Worm (Caenorhabditis elegans) whole organism, young adult: Measurements from ENCODE around the gene B0024.11.

Source experiments
- B0019.2 ChIP-seq: fragments of 200-800 bp; sonication (Bioruptor generic); conservative IDR thresholded peaks from 2 replicates; pipeline ENCODE4 v1.3.6; 2022; ENCODE audit warnings: missing genetic modification reagents, missing genetic modification characterization, missing compliant biosample characterization
- F10E7.11 ChIP-seq: sonication (generic microtip); optimal IDR thresholded peaks from 2 replicates; lab custom pipeline; 2017; ENCODE audit warnings: mild to moderate bottlenecking, missing genetic modification characterization, moderate library complexity, missing compliant biosample characterization
- ceh-79 ChIP-seq: sonication (generic microtip); optimal IDR thresholded peaks from 2 replicates; lab custom pipeline; 2017; ENCODE audit warnings: mild to moderate bottlenecking, missing genetic modification characterization, missing compliant biosample characterization
- egl-44 ChIP-seq: fragments of 200-800 bp; sonication (Bioruptor generic); IDR thresholded peaks from 2 replicates; pipeline ENCODE4 v1.3.6; 2022; ENCODE audit warnings: missing genetic modification reagents, missing genetic modification characterization, missing compliant biosample characterization
- ekl-4 ChIP-seq: fragments of 200-800 bp; sonication (Bioruptor generic); IDR thresholded peaks from 2 replicates; pipeline ENCODE4 v1.3.6; 2022; ENCODE audit warnings: missing genetic modification reagents, missing genetic modification characterization, missing compliant biosample characterization
- hlh-26 ChIP-seq: fragments of 200-800 bp; sonication (Bioruptor generic); conservative IDR thresholded peaks from 2 replicates; pipeline ENCODE4 v1.3.6; 2022; ENCODE audit warnings: missing genetic modification reagents, missing genetic modification characterization, missing compliant biosample characterization
- hrde-1 ChIP-seq: sonication (generic microtip); optimal IDR thresholded peaks from 2 replicates; lab custom pipeline; 2016; ENCODE audit warnings: missing genetic modification characterization, mild to moderate bottlenecking, missing compliant biosample characterization, moderate library complexity, missing genotype, missing genetic modification reagents, borderline replicate concordance
- let-607 ChIP-seq, 2 experiments: fragments of 200-800 bp in 1 of 2; sonication (Bioruptor generic) in 1 of 2; sonication (generic microtip) in 1 of 2; optimal IDR thresholded peaks; 2 replicates each; lab custom pipeline; 2016 to 2018; ENCODE audit warnings: mild to moderate bottlenecking in 2 of 2, missing compliant biosample characterization in 2 of 2, missing genetic modification characterization in 2 of 2, moderate library complexity in 2 of 2, missing genotype in 1 of 2
- lin-35 ChIP-seq, 3 experiments: fragments of 150-350 bp in 2 of 3; sonication (generic microtip) in 1 of 3; optimal IDR thresholded peaks; 2 replicates each; lab custom pipeline; 2014 to 2018; ENCODE audit warnings: missing biosample characterization in 3 of 3, missing genetic modification characterization in 3 of 3, missing genetic modification reagents in 3 of 3
- lin-40 ChIP-seq: sonication (generic microtip); optimal IDR thresholded peaks from 2 replicates; lab custom pipeline; 2016; ENCODE audit warnings: missing genetic modification characterization, mild to moderate bottlenecking, missing compliant biosample characterization, missing genotype, missing genetic modification reagents
- lin-54 ChIP-seq: fragments of 200-800 bp; sonication (Bioruptor generic); optimal IDR thresholded peaks from 2 replicates; lab custom pipeline; 2018; ENCODE audit warnings: mild to moderate bottlenecking, missing genetic modification characterization, missing compliant biosample characterization
- nfya-1 ChIP-seq: sonication (generic microtip); optimal IDR thresholded peaks from 2 replicates; lab custom pipeline; 2017; ENCODE audit warnings: antibody characterized with exemption, missing compliant biosample characterization, missing genetic modification characterization, borderline replicate concordance; ENCODE audit not compliant: insufficient read depth
- unc-62 ChIP-seq: fragments of 150-350 bp; optimal IDR thresholded peaks from 2 replicates; lab custom pipeline; 2014; ENCODE audit warnings: missing biosample characterization, missing genetic modification reagents, missing genetic modification characterization

DNA sequence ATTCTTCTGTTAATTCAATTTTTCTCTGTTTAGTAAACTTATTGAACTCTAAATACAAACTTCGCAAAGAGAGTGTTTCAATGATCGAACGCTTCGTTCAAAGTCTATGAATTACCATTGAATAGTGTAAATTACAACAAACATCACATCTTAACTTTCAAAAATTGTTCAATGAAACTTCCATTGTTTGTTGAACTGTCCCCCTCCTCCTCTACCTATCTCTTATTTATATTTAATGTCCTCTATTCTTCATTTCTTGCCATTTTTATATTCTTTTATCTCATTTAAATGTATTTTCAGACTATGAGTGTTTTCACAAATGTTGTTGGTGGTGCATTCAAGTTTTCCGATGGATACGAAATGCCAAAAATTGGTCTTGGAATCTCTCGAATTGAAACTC lies 19.9 kb upstream of the B0024.11 start, which contains the start of gene K07C5.2:
- TF ChIP-seq nfya-1 (tag; lab: Kevin White, UChicago) (no peak), hrde-1 (no peak), lin-54 (GFP tag; lab: Kevin White, UChicago) (no peak), B0019.2 (GFP tag; lab: Robert Waterston, UW) (no peak), lin-35 (GFP tag; optimal IDR thresholded peaks at IDR 0.05; lab: Kevin White, UChicago) (no peak), unc-62 (GFP tag; lab: Kevin White, UChicago) (no peak), ceh-79 (no peak), F10E7.11 (tag; lab: Kevin White, UChicago) (no peak), let-607 (tag; optimal IDR thresholded peaks at IDR 0.05; lab: Kevin White, UChicago) (no peak), egl-44 (no peak), hlh-26 (GFP tag; lab: Robert Waterston, UW) (no peak), ekl-4 (no peak), lin-40 (no peak)
